Fruit fly (Drosophila melanogaster) whole organism, embryonic: Measurements from ENCODE around the gene CG14984.

ENCODE experiments used
- Bgb ChIP-seq: fragments of 200-800 bp; sonication (Bioruptor generic); IDR thresholded peaks from 2 replicates; pipeline ENCODE4 v1.3.6; 2022; ENCODE audit warnings: missing biosample characterization, missing genetic modification characterization; ENCODE audit not compliant: partially characterized antibody
- CG11504 ChIP-seq: fragments of 200-800 bp; sonication (Bioruptor generic); optimal IDR thresholded peaks from 3 replicates; lab custom pipeline; 2019; ENCODE audit warnings: missing biosample characterization, mild to moderate bottlenecking, missing genetic modification characterization, moderate library complexity
- CG12236 ChIP-seq: fragments of 200-800 bp; sonication (Bioruptor generic); optimal IDR thresholded peaks from 2 replicates; lab custom pipeline; 2016; ENCODE audit warnings: missing biosample characterization, missing genetic modification characterization
- CG13287 ChIP-seq: fragments of 200-800 bp; sonication (Bioruptor generic); IDR thresholded peaks from 2 replicates; pipeline ENCODE4 v1.3.6; 2022; ENCODE audit warnings: missing biosample characterization, missing genetic modification characterization; ENCODE audit not compliant: partially characterized antibody
- CG14860 ChIP-seq: fragments of 200-800 bp; sonication (Bioruptor generic); IDR thresholded peaks from 3 replicates; pipeline ENCODE4 v1.3.6; 2022; ENCODE audit warnings: missing biosample characterization, missing genetic modification characterization; ENCODE audit not compliant: partially characterized antibody
- CG15011 ChIP-seq: fragments of 200-800 bp; sonication (Bioruptor generic); optimal IDR thresholded peaks from 3 replicates; lab custom pipeline; 2018; ENCODE audit warnings: missing biosample characterization, mild to moderate bottlenecking, missing genetic modification characterization
- CG15479 ChIP-seq: fragments of 200-800 bp; sonication (Bioruptor generic); optimal IDR thresholded peaks from 3 replicates; lab custom pipeline; 2019; ENCODE audit warnings: missing biosample characterization, mild to moderate bottlenecking, missing genetic modification characterization, moderate library complexity
- CG15514 ChIP-seq: fragments of 200-800 bp; sonication (Bioruptor generic); optimal IDR thresholded peaks from 3 replicates; lab custom pipeline; 2017; ENCODE audit warnings: missing biosample characterization, missing genetic modification characterization, mild to moderate bottlenecking, moderate library complexity, missing genetic modification reagents
- CG1647 ChIP-seq: fragments of 200-800 bp; sonication (Bioruptor generic); optimal IDR thresholded peaks from 3 replicates; lab custom pipeline; 2016; ENCODE audit warnings: missing biosample characterization, missing genetic modification characterization
- CG16813 ChIP-seq: fragments of 200-800 bp; sonication (Bioruptor generic); IDR thresholded peaks from 3 replicates; pipeline ENCODE4 v1.3.6; 2022; ENCODE audit warnings: missing biosample characterization, missing genetic modification characterization; ENCODE audit not compliant: partially characterized antibody
- CG17328 ChIP-seq: fragments of 200-800 bp; sonication (Bioruptor generic); IDR thresholded peaks from 2 replicates; pipeline ENCODE4 v1.3.6; 2022; ENCODE audit warnings: missing biosample characterization, missing genetic modification characterization
- CG2116 ChIP-seq: fragments of 200-800 bp; sonication (Bioruptor generic); optimal IDR thresholded peaks from 3 replicates; lab custom pipeline; 2018; ENCODE audit warnings: missing biosample characterization, mild to moderate bottlenecking, missing genetic modification characterization
- CG2202 ChIP-seq: fragments of 200-800 bp; sonication (Bioruptor generic); optimal IDR thresholded peaks from 2 replicates; lab custom pipeline; 2018; ENCODE audit warnings: missing biosample characterization, mild to moderate bottlenecking, missing genetic modification characterization
- CG3281 ChIP-seq: fragments of 200-800 bp; sonication (Bioruptor generic); optimal IDR thresholded peaks from 3 replicates; lab custom pipeline; 2017; ENCODE audit warnings: missing biosample characterization, mild to moderate bottlenecking, missing genetic modification characterization
- CG4730 ChIP-seq: fragments of 200-800 bp; sonication (Bioruptor generic); IDR thresholded peaks from 2 replicates; pipeline ENCODE4 v1.3.6; 2022; ENCODE audit warnings: missing biosample characterization, missing genetic modification characterization
- CG8290 ChIP-seq, 3 experiments: fragments of 200-800 bp; sonication (Bioruptor generic); optimal IDR thresholded peaks; 2 replicates each; lab custom pipeline; 2016 to 2019; ENCODE audit warnings: missing biosample characterization in 3 of 3, missing genetic modification characterization in 3 of 3, mild to moderate bottlenecking in 2 of 3, moderate library complexity in 1 of 3
- CG9609 ChIP-seq: fragments of 200-800 bp; sonication (Bioruptor generic); optimal IDR thresholded peaks from 3 replicates; lab custom pipeline; 2016; ENCODE audit warnings: missing biosample characterization, missing genetic modification characterization
- CG9932 ChIP-seq: fragments of 200-800 bp; sonication (Bioruptor generic); IDR thresholded peaks from 2 replicates; pipeline ENCODE4 v1.3.6; 2022; ENCODE audit warnings: missing biosample characterization, missing genetic modification characterization
- Dbx ChIP-seq: fragments of 200-800 bp; sonication (Bioruptor generic); IDR thresholded peaks from 3 replicates; pipeline ENCODE4 v1.3.6; 2022; ENCODE audit warnings: missing biosample characterization, missing genetic modification characterization
- Dek ChIP-seq: fragments of 200-800 bp; sonication (Bioruptor generic); optimal IDR thresholded peaks from 3 replicates; lab custom pipeline; 2019; ENCODE audit warnings: missing biosample characterization, mild to moderate bottlenecking, missing genetic modification characterization, moderate library complexity
- Fer3 ChIP-seq: fragments of 200-800 bp; sonication (Bioruptor generic); optimal IDR thresholded peaks from 2 replicates; lab custom pipeline; 2018; ENCODE audit warnings: missing biosample characterization, mild to moderate bottlenecking, missing genetic modification characterization, moderate library complexity
- H2.0 ChIP-seq: fragments of 200-800 bp; sonication (Bioruptor generic); IDR thresholded peaks from 2 replicates; pipeline ENCODE4 v1.3.6; 2022; ENCODE audit warnings: missing biosample characterization, missing genetic modification characterization
- Hmr ChIP-seq: fragments of 200-800 bp; sonication (Bioruptor generic); optimal IDR thresholded peaks from 3 replicates; lab custom pipeline; 2017; ENCODE audit warnings: mild to moderate bottlenecking, missing biosample characterization, missing genetic modification reagents, missing genetic modification characterization
- Hr78 ChIP-seq, 2 experiments: fragments of 200-800 bp in 1 of 2; fragments of >200 bp in 1 of 2; sonication (Bioruptor generic) in 1 of 2; optimal IDR thresholded peaks; 2 replicates each; lab custom pipeline; 2017 to 2019; ENCODE audit warnings: missing biosample characterization in 2 of 2, missing genetic modification characterization in 2 of 2, mild to moderate bottlenecking in 1 of 2, moderate library complexity in 1 of 2
- Opbp ChIP-seq: fragments of 200-800 bp; sonication (Bioruptor generic); IDR thresholded peaks from 3 replicates; pipeline ENCODE4 v1.3.6; 2022; ENCODE audit warnings: missing biosample characterization, missing genetic modification characterization; ENCODE audit not compliant: partially characterized antibody
- amos ChIP-seq: fragments of 200-800 bp; sonication (Bioruptor generic); IDR thresholded peaks from 2 replicates; pipeline ENCODE4 v1.3.6; 2022; ENCODE audit warnings: missing biosample characterization, missing genetic modification characterization; ENCODE audit not compliant: partially characterized antibody
- bbx ChIP-seq: fragments of 200-800 bp; sonication (Bioruptor generic); IDR thresholded peaks from 2 replicates; pipeline ENCODE4 v1.3.6; 2022; ENCODE audit warnings: missing biosample characterization, missing genetic modification characterization; ENCODE audit not compliant: partially characterized antibody
- chn ChIP-seq: fragments of 200-800 bp; sonication (Bioruptor generic); optimal IDR thresholded peaks from 2 replicates; lab custom pipeline; 2016; ENCODE audit warnings: missing biosample characterization, missing genetic modification characterization
- corto ChIP-seq: fragments of 200-800 bp; sonication (Bioruptor generic); optimal IDR thresholded peaks from 2 replicates; lab custom pipeline; 2016; ENCODE audit warnings: missing biosample characterization, mild to moderate bottlenecking, missing genetic modification characterization, moderate library complexity
- fd102C ChIP-seq: fragments of 200-800 bp; sonication (Bioruptor generic); optimal IDR thresholded peaks from 2 replicates; lab custom pipeline; 2018; ENCODE audit warnings: missing biosample characterization, mild to moderate bottlenecking, missing genetic modification characterization, moderate library complexity
- fd64A ChIP-seq: fragments of 200-800 bp; sonication (Bioruptor generic); optimal IDR thresholded peaks from 3 replicates; lab custom pipeline; 2018; ENCODE audit warnings: missing biosample characterization, mild to moderate bottlenecking, missing genetic modification characterization
- grau ChIP-seq: fragments of 200-800 bp; optimal IDR thresholded peaks from 3 replicates; lab custom pipeline; 2019; ENCODE audit warnings: missing biosample characterization, mild to moderate bottlenecking, missing genetic modification characterization, moderate library complexity
- hbn ChIP-seq: fragments of 200-800 bp; sonication (Bioruptor generic); IDR thresholded peaks from 2 replicates; pipeline ENCODE4 v1.3.6; 2022; ENCODE audit warnings: missing biosample characterization, missing genetic modification characterization; ENCODE audit not compliant: partially characterized antibody
- hkb ChIP-seq, 2 experiments: fragments of 200-800 bp in 1 of 2; fragments of >200 bp in 1 of 2; sonication (Bioruptor generic) in 1 of 2; IDR thresholded peaks in 1 of 2; optimal IDR thresholded peaks in 1 of 2; 2 replicates each; pipeline versions ENCODE4 v1.3.6 to Lab custom; 2017 to 2022; ENCODE audit warnings: missing biosample characterization in 1 of 2, missing genetic modification characterization in 1 of 2
- insv ChIP-seq, 2 experiments: fragments of 200-800 bp; sonication (Bioruptor generic); optimal IDR thresholded peaks; 3 replicates each; lab custom pipeline; 2016 to 2018; ENCODE audit warnings: missing biosample characterization in 2 of 2, missing genetic modification characterization in 2 of 2
- lab ChIP-seq: fragments of 200-800 bp; sonication (Bioruptor generic); optimal IDR thresholded peaks from 3 replicates; lab custom pipeline; 2017; ENCODE audit warnings: missing biosample characterization, missing genetic modification characterization, mild to moderate bottlenecking, moderate library complexity, missing genetic modification reagents
- nerfin-2 ChIP-seq: fragments of 200-800 bp; sonication (Bioruptor generic); IDR thresholded peaks from 2 replicates; pipeline ENCODE4 v1.3.6; 2022; ENCODE audit warnings: missing biosample characterization, missing genetic modification characterization; ENCODE audit not compliant: partially characterized antibody
- otp ChIP-seq: fragments of 200-800 bp; sonication (Bioruptor generic); IDR thresholded peaks from 3 replicates; pipeline ENCODE4, ENCODE4 v1.3.6; 2022; ENCODE audit warnings: missing biosample characterization, missing genetic modification characterization
- phol ChIP-seq: fragments of 200-800 bp; sonication (Bioruptor generic); optimal IDR thresholded peaks from 3 replicates; lab custom pipeline; 2018; ENCODE audit warnings: missing biosample characterization, mild to moderate bottlenecking, missing genetic modification characterization, moderate library complexity
- row ChIP-seq: fragments of 200-800 bp; sonication (Bioruptor generic); IDR thresholded peaks from 3 replicates; pipeline ENCODE4 v1.3.6; 2022; ENCODE audit warnings: missing biosample characterization, missing genetic modification characterization
- scrt ChIP-seq: fragments of 200-800 bp; sonication (Bioruptor generic); optimal IDR thresholded peaks from 2 replicates; lab custom pipeline; 2018; ENCODE audit warnings: missing biosample characterization, mild to moderate bottlenecking, missing genetic modification characterization, moderate library complexity
- shn ChIP-seq: fragments of 200-800 bp; sonication (Bioruptor generic); optimal IDR thresholded peaks from 3 replicates; lab custom pipeline; 2016; ENCODE audit warnings: missing biosample characterization, missing genetic modification characterization
- slp2 ChIP-seq: fragments of 200-800 bp; sonication (Bioruptor generic); optimal IDR thresholded peaks from 2 replicates; lab custom pipeline; 2016; ENCODE audit warnings: missing biosample characterization, missing genetic modification characterization
- sna ChIP-seq: fragments of 200-800 bp; sonication (Bioruptor generic); IDR thresholded peaks from 2 replicates; pipeline ENCODE4 v1.3.6; 2022; ENCODE audit warnings: missing biosample characterization, missing genetic modification characterization; ENCODE audit not compliant: partially characterized antibody
- sqz ChIP-seq: fragments of 200-800 bp; sonication (Bioruptor generic); optimal IDR thresholded peaks from 3 replicates; lab custom pipeline; 2018; ENCODE audit warnings: missing biosample characterization, mild to moderate bottlenecking, missing genetic modification characterization
- sug ChIP-seq: fragments of 200-800 bp; optimal IDR thresholded peaks from 2 replicates; lab custom pipeline; 2019; ENCODE audit warnings: missing biosample characterization, mild to moderate bottlenecking, missing genetic modification characterization, moderate library complexity

Gene CG14984

DNA sequence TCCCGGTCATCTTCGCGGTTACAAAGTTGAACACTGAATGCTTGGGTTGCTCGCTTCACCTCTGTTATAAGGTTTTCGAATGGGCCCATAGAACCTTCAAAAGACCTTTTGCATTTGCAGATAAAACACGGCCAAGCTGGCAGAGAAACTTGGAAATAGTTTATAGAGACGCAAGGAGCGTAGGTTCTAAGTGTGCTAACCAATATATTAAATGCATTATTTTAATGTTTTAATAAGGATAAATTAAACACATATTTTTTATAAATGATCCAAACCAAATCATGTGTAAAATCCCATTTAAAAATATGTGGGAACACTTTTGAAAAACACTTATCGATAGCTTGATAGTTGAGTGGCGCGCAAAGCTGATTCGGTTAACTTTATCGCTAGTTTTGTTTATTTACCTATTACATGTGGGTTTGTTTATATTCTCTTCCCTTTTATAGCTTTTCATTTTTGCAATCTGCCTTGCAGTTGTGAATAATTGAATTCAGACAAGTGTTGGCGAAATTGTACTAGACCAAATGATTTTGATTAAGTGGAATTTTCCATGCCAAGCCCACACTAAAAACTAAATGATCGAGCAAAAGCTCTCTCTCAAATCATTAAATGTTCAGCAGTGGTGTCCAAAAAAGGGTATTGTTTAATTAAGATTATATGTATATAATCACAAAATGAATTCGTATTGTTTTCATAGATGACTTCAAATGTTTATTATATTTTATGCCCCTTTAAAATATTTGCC lies 12.1 kb downstream of the CG14984 start, which contains the start of gene CG12766 (continued):
- TF ChIP-seq CG1647 (GFP tag; lab: Kevin White, UChicago) (no peak), CG9932 (peak; percentile 38; the same call in 1 of the 2 replicates), amos (GFP tag; lab: Robert Waterston, UW) (peak; percentile 47; the same call in 1 of the 2 replicates), row (GFP tag; lab: Robert Waterston, UW) (peak; percentile 58; the same call in 2 of the 3 replicates), sug (tag; lab: Kevin White, UChicago) (peak; percentile 28), Hmr (peak; percentile 5), sna (peak; percentile 62), bbx (GFP tag; lab: Robert Waterston, UW) (peak; percentile 70), phol (no peak), shn (GFP tag; lab: Kevin White, UChicago) (no peak), slp2 (GFP tag; lab: Kevin White, UChicago) (no peak), Dbx (no peak), insv (GFP tag; optimal IDR thresholded peaks at IDR 0.05; lab: Kevin White, UChicago) (no peak), CG16813 (GFP tag; lab: Robert Waterston, UW) (no peak), otp (no peak), CG12236 (GFP tag; lab: Kevin White, UChicago) (no peak), fd64A (GFP tag; lab: Kevin White, UChicago) (no peak), CG13287 (GFP tag; lab: Robert Waterston, UW) (peak; percentile 76), CG9609 (GFP tag; lab: Kevin White, UChicago) (no peak), CG15479 (no peak), CG8290 (GFP tag; optimal IDR thresholded peaks at IDR 0.05; lab: Kevin White, UChicago) (no peak), CG8290 (tag; optimal IDR thresholded peaks at IDR 0.05; lab: Kevin White, UChicago) (peak in 1 of 2 experiments; percentile 33), Fer3 (tag; lab: Kevin White, UChicago) (peak; percentile 40), CG15011 (GFP tag; lab: Kevin White, UChicago) (no peak), Bgb (GFP tag; lab: Robert Waterston, UW) (peak; percentile 65; the same call in 1 of the 2 replicates), CG14860 (0 out of 3 replicates have a peak, but pooled peaks have one; percentile 35), lab (peak; percentile 43), CG4730 (GFP tag; lab: Robert Waterston, UW) (no peak), nerfin-2 (peak; percentile 66; the same call in 1 of the 2 replicates), CG2202 (tag; lab: Kevin White, UChicago) (no peak), CG11504 (no peak), Hr78 (GFP tag; optimal IDR thresholded peaks at IDR 0.05; lab: Kevin White, UChicago) (no peak), hbn (GFP tag; lab: Robert Waterston, UW) (no peak), scrt (peak; percentile 1), grau (peak; percentile 36), fd102C (GFP tag; lab: Kevin White, UChicago) (no peak), CG3281 (GFP tag; lab: Kevin White, UChicago) (peak; percentile 0), chn (GFP tag; lab: Kevin White, UChicago) (no peak), CG15514 (GFP tag; lab: Kevin White, UChicago) (no peak), Opbp (GFP tag; lab: Robert Waterston, UW) (peak; percentile 34; the same call in 1 of the 3 replicates), CG2116 (peak; percentile 38), corto (no peak), Dek (tag; lab: Kevin White, UChicago) (no peak), hkb (optimal IDR thresholded peaks at IDR 0.05; lab: Kevin White, UChicago) (no peak), hkb (GFP tag; IDR thresholded peaks at IDR 0.05; lab: Robert Waterston, UW) (peak; percentile 46), CG17328 (GFP tag; lab: Robert Waterston, UW) (no peak), sqz (GFP tag; lab: Kevin White, UChicago) (no peak), H2.0 (GFP tag; lab: Robert Waterston, UW) (0 out of 2 replicates have a peak, but pooled peaks have one; percentile 13)
